Fruit fly (Drosophila melanogaster) whole organism, embryonic: ENCODE data around the gene CG8837.
A peak's percentile ranks its signal among the peaks of the same experiment; 100 is the strongest.

Experiments
- Aef1 ChIP-seq: fragments of 200-800 bp; sonication (Bioruptor generic); IDR thresholded peaks from 3 replicates; pipeline ENCODE4 v1.3.6; 2022; ENCODE audit warnings: missing biosample characterization, missing genetic modification characterization
- CG10462 ChIP-seq: fragments of 200-800 bp; sonication (Bioruptor generic); optimal IDR thresholded peaks from 2 replicates; lab custom pipeline; 2016; ENCODE audit warnings: missing biosample characterization, missing genetic modification characterization
- CG10543 ChIP-seq: fragments of 200-800 bp; sonication (Bioruptor generic); optimal IDR thresholded peaks from 3 replicates; lab custom pipeline; 2017; ENCODE audit warnings: missing biosample characterization, mild to moderate bottlenecking, missing genetic modification characterization, moderate library complexity
- CG11504 ChIP-seq: fragments of 200-800 bp; sonication (Bioruptor generic); optimal IDR thresholded peaks from 3 replicates; lab custom pipeline; 2019; ENCODE audit warnings: missing biosample characterization, mild to moderate bottlenecking, missing genetic modification characterization, moderate library complexity
- CG13424 ChIP-seq: fragments of 200-800 bp; sonication (Bioruptor generic); optimal IDR thresholded peaks from 2 replicates; lab custom pipeline; 2019; ENCODE audit warnings: missing biosample characterization, mild to moderate bottlenecking, missing genetic modification characterization, moderate library complexity
- CG17568 ChIP-seq: fragments of 200-800 bp; sonication (Bioruptor generic); optimal IDR thresholded peaks from 2 replicates; lab custom pipeline; 2018; ENCODE audit warnings: missing biosample characterization, mild to moderate bottlenecking, missing genetic modification characterization, moderate library complexity
- CG17912 ChIP-seq: fragments of 200-800 bp; sonication (Bioruptor generic); optimal IDR thresholded peaks from 2 replicates; lab custom pipeline; 2018; ENCODE audit warnings: missing biosample characterization, mild to moderate bottlenecking, missing genetic modification characterization
- CG18599 ChIP-seq: fragments of 200-800 bp; sonication (Bioruptor generic); optimal IDR thresholded peaks from 3 replicates; lab custom pipeline; 2017; ENCODE audit warnings: missing biosample characterization, missing genetic modification characterization, mild to moderate bottlenecking, moderate library complexity, missing genetic modification reagents
- CG18619 ChIP-seq: fragments of 200-800 bp; sonication (Bioruptor generic); optimal IDR thresholded peaks from 3 replicates; lab custom pipeline; 2017; ENCODE audit warnings: missing biosample characterization, mild to moderate bottlenecking, missing genetic modification characterization
- CG30020 ChIP-seq: fragments of 200-800 bp; optimal IDR thresholded peaks from 2 replicates; lab custom pipeline; 2019; ENCODE audit warnings: missing biosample characterization, mild to moderate bottlenecking, missing genetic modification characterization, moderate library complexity
- CG30431 ChIP-seq: fragments of 200-800 bp; sonication (Bioruptor generic); optimal IDR thresholded peaks from 2 replicates; lab custom pipeline; 2017; ENCODE audit warnings: missing biosample characterization, missing genetic modification characterization
- CG31388 ChIP-seq: fragments of 200-800 bp; sonication (Bioruptor generic); optimal IDR thresholded peaks from 2 replicates; lab custom pipeline; 2016; ENCODE audit warnings: missing biosample characterization, missing genetic modification characterization
- CG7372 ChIP-seq: fragments of 200-800 bp; sonication (Bioruptor generic); IDR thresholded peaks from 2 replicates; pipeline ENCODE4 v1.3.6; 2022; ENCODE audit warnings: missing biosample characterization, missing genetic modification characterization
- CG7928 ChIP-seq: fragments of 200-800 bp; sonication (Bioruptor generic); optimal IDR thresholded peaks from 2 replicates; lab custom pipeline; 2017; ENCODE audit warnings: missing biosample characterization, mild to moderate bottlenecking, missing genetic modification characterization
- CG7963 ChIP-seq: fragments of 200-800 bp; sonication (Bioruptor generic); IDR thresholded peaks from 3 replicates; pipeline ENCODE4 v1.3.6; 2022; ENCODE audit warnings: missing biosample characterization, missing genetic modification characterization; ENCODE audit not compliant: partially characterized antibody
- CG8281 ChIP-seq: fragments of 200-800 bp; sonication (Bioruptor generic); optimal IDR thresholded peaks from 2 replicates; lab custom pipeline; 2018; ENCODE audit warnings: missing biosample characterization, mild to moderate bottlenecking, missing genetic modification characterization, moderate library complexity
- CG8388 ChIP-seq: fragments of 200-800 bp; sonication (Bioruptor generic); optimal IDR thresholded peaks from 2 replicates; lab custom pipeline; 2019; ENCODE audit warnings: missing biosample characterization, mild to moderate bottlenecking, missing genetic modification characterization, moderate library complexity
- CG9437 ChIP-seq: fragments of 200-800 bp; sonication (Bioruptor generic); optimal IDR thresholded peaks from 2 replicates; lab custom pipeline; 2018; ENCODE audit warnings: missing biosample characterization, mild to moderate bottlenecking, missing genetic modification characterization
- CHES-1-like ChIP-seq: fragments of 200-800 bp; sonication (Bioruptor generic); optimal IDR thresholded peaks from 2 replicates; lab custom pipeline; 2016; ENCODE audit warnings: missing biosample characterization, missing genetic modification characterization
- Dek ChIP-seq: fragments of 200-800 bp; sonication (Bioruptor generic); optimal IDR thresholded peaks from 3 replicates; lab custom pipeline; 2019; ENCODE audit warnings: missing biosample characterization, mild to moderate bottlenecking, missing genetic modification characterization, moderate library complexity
- Dref ChIP-seq: fragments of 200-800 bp; sonication (Bioruptor generic); IDR thresholded peaks from 2 replicates; pipeline ENCODE4 v1.3.6; 2022; ENCODE audit warnings: missing biosample characterization, missing genetic modification characterization
- HLH3B ChIP-seq: fragments of 200-800 bp; sonication (Bioruptor generic); IDR thresholded peaks from 2 replicates; pipeline ENCODE4 v1.3.6; 2022; ENCODE audit warnings: missing biosample characterization, missing genetic modification characterization
- Hey ChIP-seq: fragments of 200-800 bp; sonication (Bioruptor generic); optimal IDR thresholded peaks from 3 replicates; lab custom pipeline; 2018; ENCODE audit warnings: missing biosample characterization, mild to moderate bottlenecking, missing genetic modification characterization
- Hmx ChIP-seq: fragments of 200-800 bp; sonication (Bioruptor generic); optimal IDR thresholded peaks from 2 replicates; lab custom pipeline; 2016; ENCODE audit warnings: missing biosample characterization, missing genetic modification characterization
- Hr39 ChIP-seq: fragments of >200 bp; optimal IDR thresholded peaks from 2 replicates; lab custom pipeline; 2017
- Hr51 ChIP-seq, 2 experiments: fragments of 200-800 bp; sonication (Bioruptor generic); optimal IDR thresholded peaks; 2 replicates in 1 of 2; 3 replicates in 1 of 2; lab custom pipeline; 2016 to 2018; ENCODE audit warnings: missing biosample characterization in 2 of 2, missing genetic modification characterization in 2 of 2, mild to moderate bottlenecking in 1 of 2, moderate library complexity in 1 of 2
- Hsf ChIP-seq: fragments of 200-800 bp; sonication (Bioruptor generic); optimal IDR thresholded peaks from 3 replicates; lab custom pipeline; 2016; ENCODE audit warnings: missing biosample characterization, missing genetic modification characterization
- Kr ChIP-seq: fragments of 200-800 bp; sonication (Bioruptor generic); optimal IDR thresholded peaks from 2 replicates; lab custom pipeline; 2017; ENCODE audit warnings: missing biosample characterization, mild to moderate bottlenecking, missing genetic modification characterization
- NC2β ChIP-seq: fragments of 200-800 bp; sonication (Bioruptor generic); optimal IDR thresholded peaks from 2 replicates; lab custom pipeline; 2016; ENCODE audit warnings: missing biosample characterization, missing genetic modification characterization
- Scr ChIP-seq: fragments of 200-800 bp; sonication (Bioruptor generic); IDR thresholded peaks from 2 replicates; pipeline ENCODE4 v1.3.6; 2022; ENCODE audit warnings: missing biosample characterization, missing genetic modification characterization; ENCODE audit not compliant: partially characterized antibody
- az2 ChIP-seq: fragments of 200-800 bp; sonication (Bioruptor generic); optimal IDR thresholded peaks from 3 replicates; lab custom pipeline; 2016; ENCODE audit warnings: missing biosample characterization, missing genetic modification characterization
- bowl ChIP-seq: fragments of 200-800 bp; sonication (Bioruptor generic); IDR thresholded peaks from 2 replicates; pipeline ENCODE4 v1.3.6; 2022; ENCODE audit warnings: missing biosample characterization, missing genetic modification characterization
- cato ChIP-seq: fragments of 200-800 bp; sonication (Bioruptor generic); optimal IDR thresholded peaks from 2 replicates; lab custom pipeline; 2016; ENCODE audit warnings: missing biosample characterization, missing genetic modification characterization, borderline replicate concordance
- chn ChIP-seq: fragments of 200-800 bp; sonication (Bioruptor generic); optimal IDR thresholded peaks from 2 replicates; lab custom pipeline; 2016; ENCODE audit warnings: missing biosample characterization, missing genetic modification characterization
- cwo ChIP-seq: fragments of 200-800 bp; sonication (Bioruptor generic); optimal IDR thresholded peaks from 3 replicates; lab custom pipeline; 2017; ENCODE audit warnings: missing biosample characterization, missing genetic modification characterization, mild to moderate bottlenecking, moderate library complexity, missing genetic modification reagents
- dm ChIP-seq: fragments of 200-800 bp; sonication (Bioruptor generic); optimal IDR thresholded peaks from 3 replicates; lab custom pipeline; 2016; ENCODE audit warnings: missing biosample characterization, missing genetic modification characterization
- emc ChIP-seq: fragments of 200-800 bp; sonication (Bioruptor generic); optimal IDR thresholded peaks from 2 replicates; lab custom pipeline; 2016; ENCODE audit warnings: missing biosample characterization, missing genetic modification characterization
- gfzf ChIP-seq: fragments of 200-800 bp; sonication (Bioruptor generic); optimal IDR thresholded peaks from 2 replicates; lab custom pipeline; 2016; ENCODE audit warnings: missing biosample characterization, mild to moderate bottlenecking, missing genetic modification characterization, moderate library complexity
- hb ChIP-seq: fragments of 200-800 bp; sonication (Bioruptor generic); IDR thresholded peaks from 3 replicates; pipeline ENCODE4 v1.3.6; 2022; ENCODE audit warnings: missing biosample characterization, missing genetic modification characterization; ENCODE audit not compliant: partially characterized antibody
- lov ChIP-seq, 2 experiments: fragments of 200-800 bp in 1 of 2; fragments of >200 bp in 1 of 2; sonication (Bioruptor generic) in 1 of 2; IDR thresholded peaks in 1 of 2; optimal IDR thresholded peaks in 1 of 2; 2 replicates in 1 of 2; 3 replicates in 1 of 2; pipeline versions ENCODE4 v1.3.6 to Lab custom; 2017 to 2022; ENCODE audit warnings: missing biosample characterization in 1 of 2, missing genetic modification characterization in 1 of 2
- nmo ChIP-seq: fragments of 200-800 bp; sonication (Bioruptor generic); optimal IDR thresholded peaks from 2 replicates; lab custom pipeline; 2018; ENCODE audit warnings: missing biosample characterization, mild to moderate bottlenecking, missing genetic modification characterization, moderate library complexity
- phol ChIP-seq: fragments of 200-800 bp; sonication (Bioruptor generic); optimal IDR thresholded peaks from 3 replicates; lab custom pipeline; 2018; ENCODE audit warnings: missing biosample characterization, mild to moderate bottlenecking, missing genetic modification characterization, moderate library complexity
- sc ChIP-seq, 3 experiments: fragments of >200 bp in 2 of 3; fragments of 200-800 bp in 1 of 3; sonication (Bioruptor generic) in 1 of 3; optimal IDR thresholded peaks; 2 replicates in 2 of 3; 3 replicates in 1 of 3; lab custom pipeline; 2017; ENCODE audit warnings: mild to moderate bottlenecking in 1 of 3, missing biosample characterization in 1 of 3, missing genetic modification characterization in 1 of 3, missing genetic modification reagents in 1 of 3
- tin ChIP-seq: fragments of 200-800 bp; sonication (Bioruptor generic); optimal IDR thresholded peaks from 3 replicates; lab custom pipeline; 2016; ENCODE audit warnings: missing biosample characterization, missing genetic modification characterization
- wek ChIP-seq: fragments of 200-800 bp; sonication (Bioruptor generic); optimal IDR thresholded peaks from 3 replicates; lab custom pipeline; 2018; ENCODE audit warnings: missing biosample characterization, mild to moderate bottlenecking, missing genetic modification characterization, moderate library complexity
- zen2 ChIP-seq: fragments of 200-800 bp; sonication (Bioruptor generic); IDR thresholded peaks from 3 replicates; pipeline ENCODE4 v1.3.6; 2022; ENCODE audit warnings: missing biosample characterization, missing genetic modification characterization; ENCODE audit not compliant: partially characterized antibody
- zfh1 ChIP-seq: fragments of 200-800 bp; sonication (Bioruptor generic); IDR thresholded peaks from 3 replicates; pipeline ENCODE4 v1.3.6; 2022; ENCODE audit warnings: missing biosample characterization, missing genetic modification characterization

CG8837 gene

dm6 chr2L:3301755-3302499, 18.1 kb upstream of the CG8837 start (continued):
- TF ChIP-seq CG13424: peak; percentile 100
- peak; percentile 94 for TF ChIP-seq Kr
- TF ChIP-seq CG11504 (tag; lab: Kevin White, UChicago): peak; percentile 98
- peak; percentile 90 for TF ChIP-seq CG30020 (tag; lab: Kevin White, UChicago)
- TF ChIP-seq az2 (GFP tag; lab: Kevin White, UChicago): peak; percentile 99
- TF ChIP-seq gfzf (GFP tag; lab: Kevin White, UChicago): peak; percentile 45
- peak; percentile 100 for TF ChIP-seq dm (GFP tag; lab: Kevin White, UChicago)
- TF ChIP-seq CG7372 (GFP tag; lab: Robert Waterston, UW): peak; percentile 99
- TF ChIP-seq CHES-1-like (GFP tag; lab: Kevin White, UChicago): peak; percentile 100
- TF ChIP-seq CG18619 (GFP tag; lab: Kevin White, UChicago): peak; percentile 100
- peak; percentile 98 for TF ChIP-seq Hmx (GFP tag; lab: Kevin White, UChicago)
- TF ChIP-seq CG7928 (GFP tag; lab: Kevin White, UChicago): peak; percentile 90
- peak; percentile 36; the same call in 1 of the 2 replicates for TF ChIP-seq Scr (GFP tag; lab: Robert Waterston, UW)
- TF ChIP-seq chn (GFP tag; lab: Kevin White, UChicago): peak; percentile 100
- TF ChIP-seq CG17568 (GFP tag; lab: Kevin White, UChicago): peak; percentile 99
- TF ChIP-seq Hey: peak; percentile 99
- peak; percentile 99 for TF ChIP-seq CG17912
- no peak for TF ChIP-seq sc (optimal IDR thresholded peaks at IDR 0.05; lab: Kevin White, UChicago)
- peak; percentile 99 for TF ChIP-seq sc (GFP tag; optimal IDR thresholded peaks at IDR 0.05; lab: Kevin White, UChicago)
- peak; percentile 99 for TF ChIP-seq CG8388 (GFP tag; lab: Kevin White, UChicago)
- TF ChIP-seq NC2β (GFP tag; lab: Kevin White, UChicago): peak; percentile 99
- peak; percentile 99 for TF ChIP-seq cato (GFP tag; lab: Kevin White, UChicago)
- peak; percentile 58 for TF ChIP-seq Dref (GFP tag; lab: Robert Waterston, UW)
- peak; percentile 99 for TF ChIP-seq cwo (GFP tag; lab: Kevin White, UChicago)
- peak; percentile 99 for TF ChIP-seq CG10462 (GFP tag; lab: Kevin White, UChicago)
- TF ChIP-seq CG10543 (GFP tag; lab: Kevin White, UChicago): peak; percentile 100
- TF ChIP-seq CG18599: peak; percentile 100
- no peak for TF ChIP-seq zen2 (GFP tag; lab: Robert Waterston, UW)
- peak; percentile 99 for TF ChIP-seq zfh1 (GFP tag; lab: Robert Waterston, UW)
- peak; percentile 100 for TF ChIP-seq tin (GFP tag; lab: Kevin White, UChicago)
- TF ChIP-seq wek (GFP tag; lab: Kevin White, UChicago): peak; percentile 97
- TF ChIP-seq lov (optimal IDR thresholded peaks at IDR 0.05; lab: Kevin White, UChicago): no peak
- TF ChIP-seq lov (GFP tag; IDR thresholded peaks at IDR 0.05; lab: Robert Waterston, UW): peak; percentile 99
- no peak for TF ChIP-seq Hr39 (lab: Kevin White, UChicago)
- peak; percentile 99 to 100 for TF ChIP-seq Hr51 (GFP tag; optimal IDR thresholded peaks at IDR 0.05; lab: Kevin White, UChicago)
- TF ChIP-seq phol (tag; lab: Kevin White, UChicago): peak; percentile 99
- TF ChIP-seq HLH3B: peak; percentile 99
- peak; percentile 97 for TF ChIP-seq bowl (GFP tag; lab: Robert Waterston, UW)
- TF ChIP-seq Aef1 (GFP tag; lab: Robert Waterston, UW): peak; percentile 99
- TF ChIP-seq CG7963 (GFP tag; lab: Robert Waterston, UW): no peak
- peak; percentile 96 for TF ChIP-seq CG9437 (GFP tag; lab: Kevin White, UChicago)
- peak; percentile 95 for TF ChIP-seq CG8281 (tag; lab: Kevin White, UChicago)
- TF ChIP-seq emc (GFP tag; lab: Kevin White, UChicago): peak; percentile 99
- TF ChIP-seq nmo (GFP tag; lab: Kevin White, UChicago): peak; percentile 100
- TF ChIP-seq CG31388 (GFP tag; lab: Kevin White, UChicago): peak; percentile 99
- TF ChIP-seq CG30431 (GFP tag; lab: Kevin White, UChicago): peak; percentile 99
- TF ChIP-seq Dek: peak; percentile 100
- peak; percentile 100 for TF ChIP-seq Hsf
- TF ChIP-seq hb (GFP tag; lab: Robert Waterston, UW): no peak
